Fruit fly (Drosophila melanogaster): ENCODE data around the gene pon.

dm6 chrX:4660642-4661252 lies 24.6 kb downstream of the pon start:
- TF ChIP-seq CG8478 (optimal IDR thresholded peaks at IDR 0.05): no peak
- TF ChIP-seq CTCF (optimal IDR thresholded peaks at IDR 0.05): no peak
